Worm (Caenorhabditis elegans) whole organism, mixed stage, embryonic: ENCODE data around the gene slc-36.1.

Source experiments
- bed-3 ChIP-seq: fragments of 200-800 bp; sonication (Bioruptor generic); optimal IDR thresholded peaks from 3 replicates; lab custom pipeline; 2018; ENCODE audit warnings: mild to moderate bottlenecking, missing genetic modification characterization, moderate library complexity, missing compliant biosample characterization
- ces-1 ChIP-seq: fragments of 150-350 bp; optimal IDR thresholded peaks from 2 replicates; lab custom pipeline; 2014; ENCODE audit warnings: missing biosample characterization, missing genetic modification reagents, missing genetic modification characterization
- cnd-1 ChIP-seq: fragments of 200-800 bp; sonication (Bioruptor generic); optimal IDR thresholded peaks from 2 replicates; lab custom pipeline; 2018; ENCODE audit warnings: mild to moderate bottlenecking, missing genetic modification characterization, missing compliant biosample characterization
- elt-1 ChIP-seq: sonication (generic microtip); optimal IDR thresholded peaks from 2 replicates; lab custom pipeline; 2017; ENCODE audit warnings: missing genetic modification characterization, mild to moderate bottlenecking, missing compliant biosample characterization, antibody characterized with exemption, moderate library complexity, borderline replicate concordance; ENCODE audit not compliant: insufficient read depth
- hlh-1 ChIP-seq: fragments of 150-350 bp; optimal IDR thresholded peaks from 2 replicates; lab custom pipeline; 2014; ENCODE audit warnings: missing biosample characterization, missing genetic modification reagents, missing genetic modification characterization
- snpc-4 ChIP-seq: fragments of 150-350 bp; optimal IDR thresholded peaks from 2 replicates; lab custom pipeline; 2014; ENCODE audit warnings: missing biosample characterization, missing genetic modification characterization
- unc-39 ChIP-seq: fragments of 150-350 bp; optimal IDR thresholded peaks from 2 replicates; lab custom pipeline; 2014; ENCODE audit warnings: missing biosample characterization, missing genetic modification characterization
- unc-62 ChIP-seq: fragments of 150-350 bp; optimal IDR thresholded peaks from 2 replicates; lab custom pipeline; 2014; ENCODE audit warnings: missing biosample characterization, missing genetic modification reagents, missing genetic modification characterization

DNA sequence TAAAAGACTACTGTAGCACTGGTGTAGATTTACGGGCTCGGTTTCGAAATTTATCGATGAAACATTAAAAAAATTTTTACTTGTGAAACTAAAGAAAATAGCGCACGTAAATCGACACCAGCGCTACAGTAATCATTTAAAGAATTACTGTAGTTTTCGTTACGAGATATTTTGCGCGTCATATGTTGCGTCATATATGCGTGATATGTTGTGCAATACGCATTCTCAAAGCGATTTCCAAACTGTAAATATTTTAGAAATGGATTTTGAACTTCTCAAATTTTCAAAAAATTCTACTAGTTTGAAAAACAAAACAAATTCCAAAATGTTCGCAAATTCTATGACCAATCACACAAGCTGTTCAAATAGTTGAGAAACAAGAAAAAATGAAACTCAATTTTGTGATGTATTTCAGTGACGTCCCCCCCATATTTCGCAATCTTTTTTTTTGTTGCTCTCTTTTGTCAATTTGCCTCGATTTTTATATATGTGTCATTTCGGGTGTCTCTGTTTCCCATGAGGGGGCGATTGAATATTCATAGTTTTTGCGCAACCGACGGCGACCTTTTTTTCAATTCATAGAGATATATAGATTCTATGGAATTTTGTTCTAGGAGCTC, 29.3 kb upstream of the slc-36.1 start:
- TF ChIP-seq unc-39 (no peak), hlh-1 (tag; lab: Kevin White, UChicago) (no peak), ces-1 (GFP tag; lab: Kevin White, UChicago) (no peak), cnd-1 (no peak), bed-3 (no peak), snpc-4 (tag; lab: Kevin White, UChicago) (no peak), elt-1 (no peak), unc-62 (GFP tag; lab: Kevin White, UChicago) (no peak)
